Worm (Caenorhabditis elegans): ENCODE data around the gene C13G3.12.
A peak's percentile ranks its signal among the peaks of the same experiment; 100 is the strongest.

C13G3.12 gene

DNA sequence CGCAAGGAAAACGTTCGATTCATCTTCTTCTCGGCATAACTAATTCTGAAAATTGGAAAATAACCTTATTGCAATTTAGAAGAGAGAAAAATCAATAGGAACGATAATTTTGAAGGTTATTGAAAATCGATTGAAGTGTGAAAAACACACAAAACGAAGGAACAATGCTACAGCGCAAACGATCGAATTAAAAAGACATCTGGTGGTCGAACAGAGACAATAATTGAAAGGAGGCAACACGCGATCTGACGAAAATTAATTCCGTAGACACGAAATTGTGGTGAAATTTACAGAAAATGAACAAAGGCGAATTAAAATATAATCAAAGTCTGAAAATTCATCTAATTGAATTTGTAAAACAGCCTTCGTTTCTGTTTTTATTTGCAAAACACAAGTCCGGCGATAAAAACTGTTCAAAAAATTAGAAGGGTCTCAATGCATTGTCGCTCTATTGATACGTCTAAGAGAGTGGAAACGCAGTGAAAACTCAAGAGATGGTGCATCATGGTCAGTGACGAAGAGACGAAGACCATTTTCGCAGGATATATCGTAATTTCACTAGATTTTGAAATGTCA lies 16.8 kb upstream of the C13G3.12 start, which contains the start of gene pak-2:
TSS of gene pak-2 (minus strand) at position 51 of the 576 bp plus-strand sequence.
- peak; percentile 37 for TF ChIP-seq Y55F3AM.14 (GFP tag; optimal IDR thresholded peaks at IDR 0.05)
- no peak for TF ChIP-seq nhr-77 (tag; optimal IDR thresholded peaks at IDR 0.05)
- TF ChIP-seq crh-2 (tag; optimal IDR thresholded peaks at IDR 0.05) = peak; percentile 74
- no peak for TF ChIP-seq lin-39 (tag; optimal IDR thresholded peaks at IDR 0.05)
- no peak for TF ChIP-seq lin-11 (tag; optimal IDR thresholded peaks at IDR 0.05)
- peak; percentile 55 for TF ChIP-seq egl-27 (tag; optimal IDR thresholded peaks at IDR 0.05)
- TF ChIP-seq R02D3.7 (tag; optimal IDR thresholded peaks at IDR 0.05) = no peak
- peak; percentile 93 for TF ChIP-seq C34F6.9 (tag; optimal IDR thresholded peaks at IDR 0.05)
- peak; percentile 76 for TF ChIP-seq nhr-25 (tag; optimal IDR thresholded peaks at IDR 0.05)
- TF ChIP-seq F13H6.1 (tag; optimal IDR thresholded peaks at IDR 0.05) = peak; percentile 81
- TF ChIP-seq nhr-23 (tag; optimal IDR thresholded peaks at IDR 0.05) = no peak
- TF ChIP-seq ama-1 (optimal IDR thresholded peaks at IDR 0.05) = no peak
- no peak for TF ChIP-seq elt-3 (tag; optimal IDR thresholded peaks at IDR 0.05)
- TF ChIP-seq nhr-6 (tag; optimal IDR thresholded peaks at IDR 0.05) = peak; percentile 75
- TF ChIP-seq fos-1 (tag; optimal IDR thresholded peaks at IDR 0.05) = peak; percentile 76
- peak; percentile 12 for TF ChIP-seq zag-1 (tag; optimal IDR thresholded peaks at IDR 0.05)
- TF ChIP-seq mdl-1 (tag; optimal IDR thresholded peaks at IDR 0.05) = no peak
- no peak for TF ChIP-seq mab-5 (tag; optimal IDR thresholded peaks at IDR 0.05)
- peak; percentile 90 for TF ChIP-seq nhr-129 (tag; optimal IDR thresholded peaks at IDR 0.05)
- TF ChIP-seq alr-1 (tag; optimal IDR thresholded peaks at IDR 0.05) = no peak
- TF ChIP-seq aly-2 (tag; optimal IDR thresholded peaks at IDR 0.05) = no peak
- peak; percentile 39 for TF ChIP-seq blmp-1 (tag; optimal IDR thresholded peaks at IDR 0.05; ENCODE audit: insufficient read depth)
- TF ChIP-seq snpc-4 (tag; optimal IDR thresholded peaks at IDR 0.05) = no peak
- no peak for TF ChIP-seq nhr-10 (tag; optimal IDR thresholded peaks at IDR 0.05)
- TF ChIP-seq nhr-21 (tag; optimal IDR thresholded peaks at IDR 0.05) = peak; percentile 39
- TF ChIP-seq peb-1 (tag; optimal IDR thresholded peaks at IDR 0.05) = no peak
- TF ChIP-seq unc-62 (GFP tag; optimal IDR thresholded peaks at IDR 0.05) = no peak
- TF ChIP-seq lin-13 (GFP tag; optimal IDR thresholded peaks at IDR 0.05) = peak; percentile 84
- no peak for TF ChIP-seq unc-39 (tag; optimal IDR thresholded peaks at IDR 0.05)
- peak; percentile 45 for TF ChIP-seq sem-4 (tag; optimal IDR thresholded peaks at IDR 0.05)
- no peak for TF ChIP-seq ztf-1 (GFP tag; conservative IDR thresholded peaks at IDR 0.05)
- TF ChIP-seq sma-3 (GFP tag; optimal IDR thresholded peaks at IDR 0.05) = peak; percentile 93
- peak; percentile 69 for TF ChIP-seq gmeb-1 (tag; optimal IDR thresholded peaks at IDR 0.05)
- peak; percentile 95 for TF ChIP-seq unc-55 (GFP tag; optimal IDR thresholded peaks at IDR 0.05)
- TF ChIP-seq nhr-12 (tag; optimal IDR thresholded peaks at IDR 0.05) = no peak
- no peak for TF ChIP-seq ceh-82 (tag; optimal IDR thresholded peaks at IDR 0.05)
- TF ChIP-seq ztf-11 (tag; optimal IDR thresholded peaks at IDR 0.05) = no peak
- peak; percentile 38 to 85 for TF ChIP-seq lsy-2 (tag; optimal IDR thresholded peaks at IDR 0.05)
- no peak for TF ChIP-seq nhr-11 (tag; optimal IDR thresholded peaks at IDR 0.05)
- peak; percentile 62 for TF ChIP-seq sma-9 (GFP tag; optimal IDR thresholded peaks at IDR 0.05)
- no peak for TF ChIP-seq sma-9 (tag; optimal IDR thresholded peaks at IDR 0.05)

DNA sequence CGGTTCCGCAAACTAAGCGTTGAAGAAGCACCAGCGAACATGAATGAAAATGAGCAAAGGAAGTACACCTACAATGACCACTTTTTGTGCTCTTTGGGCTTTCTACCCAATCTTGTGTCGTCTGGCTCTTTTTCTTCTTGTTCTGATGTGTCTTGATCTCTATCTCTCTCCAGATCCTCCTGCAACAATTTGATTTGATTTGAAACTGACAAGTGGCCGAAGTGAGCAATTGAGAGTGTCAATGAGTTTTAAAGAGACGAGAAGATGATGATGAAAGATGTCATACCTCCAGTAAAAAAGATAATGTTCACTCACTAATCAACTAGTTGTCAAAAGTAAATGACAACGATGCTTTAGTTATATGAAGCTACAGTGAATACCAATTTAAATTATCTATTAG lies 12.0 kb upstream of the C13G3.12 start, which contains the start of gene pptr-2:
TSS of gene pptr-2 (minus strand) at position 184 of the 400 bp plus-strand sequence.
- TF ChIP-seq nhr-129 (tag; optimal IDR thresholded peaks at IDR 0.05) (peak; percentile 59), ztf-11 (tag; optimal IDR thresholded peaks at IDR 0.05) (no peak), sem-4 (tag; optimal IDR thresholded peaks at IDR 0.05) (peak; percentile 22), sma-9 (GFP tag; optimal IDR thresholded peaks at IDR 0.05) (peak; percentile 14), sma-9 (tag; optimal IDR thresholded peaks at IDR 0.05) (no peak), C34F6.9 (tag; optimal IDR thresholded peaks at IDR 0.05) (peak; percentile 16), fos-1 (tag; optimal IDR thresholded peaks at IDR 0.05) (no peak), F13H6.1 (tag; optimal IDR thresholded peaks at IDR 0.05) (peak; percentile 41)

DNA sequence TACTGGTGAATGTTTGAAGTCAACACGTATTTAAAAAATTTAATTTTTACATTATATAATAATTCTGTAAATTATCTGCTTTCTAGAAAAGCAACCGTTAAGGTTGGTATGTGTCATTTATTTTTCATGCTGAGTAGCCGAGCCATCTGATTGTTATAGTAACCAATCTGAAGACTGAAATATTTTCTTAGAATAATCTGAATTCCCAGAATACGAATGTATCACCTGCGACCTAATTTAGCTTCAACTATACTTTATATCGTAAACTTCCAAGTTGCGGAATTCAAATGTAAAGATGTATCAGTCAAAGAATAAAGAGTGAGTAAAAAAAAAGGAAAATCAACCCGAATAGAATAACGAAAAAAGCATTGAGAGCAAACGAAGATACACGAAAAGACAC lies 10.5 kb upstream of the C13G3.12 start:
- TF ChIP-seq ceh-16 (tag; optimal IDR thresholded peaks at IDR 0.05) = no peak
